Worm (Caenorhabditis elegans) whole organism, L4 larva: ENCODE results near the gene lro-1.

Experiments
- lin-39 ChIP-seq: fragments of 150-350 bp; optimal IDR thresholded peaks from 2 replicates; lab custom pipeline; 2014; ENCODE audit warnings: missing biosample characterization, missing genetic modification reagents, missing genetic modification characterization
- mdl-1 ChIP-seq, 2 experiments: fragments of 150-350 bp in 1 of 2; sonication (generic microtip) in 1 of 2; optimal IDR thresholded peaks; 2 replicates each; lab custom pipeline; 2014 to 2017; ENCODE audit warnings: missing biosample characterization in 2 of 2, missing genetic modification characterization in 2 of 2

DNA sequence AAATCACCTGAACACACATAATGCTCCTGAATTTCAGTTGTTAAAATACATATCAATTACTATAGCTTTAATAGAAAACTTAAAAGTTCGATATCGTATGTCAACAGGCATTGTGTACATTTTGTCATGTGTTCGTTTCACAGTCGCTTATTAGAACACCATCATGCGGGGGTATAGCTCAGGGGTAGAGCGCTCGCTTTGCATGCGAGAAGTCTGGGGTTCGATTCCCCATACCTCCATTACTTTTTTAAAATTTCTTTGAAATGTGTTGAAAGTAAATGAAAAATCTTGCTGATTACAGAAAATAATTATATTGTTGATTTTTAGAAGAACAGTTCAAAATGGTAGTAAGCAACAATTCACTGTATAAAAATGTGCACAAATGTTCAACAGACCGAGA is 14.3 kb downstream of the lro-1 start:
- TF ChIP-seq mdl-1 (tag; optimal IDR thresholded peaks at IDR 0.05; lab: Kevin White, UChicago), result peak in 1 of 2 experiments; percentile 17
- no peak for TF ChIP-seq lin-39 (tag; lab: Kevin White, UChicago)
